Worm (Caenorhabditis elegans): ENCODE results near the gene sphr-1.

- TF ChIP-seq him-1 (tag; optimal IDR thresholded peaks at IDR 0.05) (no peak), dao-5 (tag; optimal IDR thresholded peaks at IDR 0.05) (no peak)
These were observed 36.6 kb upstream of the sphr-1 start, which contains the start of gene B0222.5 for ce11 chrV:9154772-9155171.

All from whole organism, L4/young adult.